Worm (Caenorhabditis elegans) whole organism, early embryonic: ENCODE measurements around the gene ceh-82.

Source experiments
- B0310.2 ChIP-seq: sonication (generic microtip); optimal IDR thresholded peaks from 2 replicates; lab custom pipeline; 2016; ENCODE audit warnings: mild to moderate bottlenecking, missing genetic modification characterization, missing compliant biosample characterization
- F13C5.2 ChIP-seq: sonication (generic microtip); optimal IDR thresholded peaks from 2 replicates; lab custom pipeline; 2017; ENCODE audit warnings: mild to moderate bottlenecking, missing genetic modification characterization, inconsistent platforms, missing compliant biosample characterization
- aly-1 ChIP-seq: sonication (generic microtip); optimal IDR thresholded peaks from 2 replicates; lab custom pipeline; 2016; ENCODE audit warnings: missing genetic modification characterization, missing compliant biosample characterization
- ama-1 ChIP-seq: fragments of 150-350 bp; optimal IDR thresholded peaks from 2 replicates; lab custom pipeline; 2014
- ceh-13 ChIP-seq: fragments of 200-800 bp; sonication (Bioruptor generic); optimal IDR thresholded peaks from 2 replicates; lab custom pipeline; 2018; ENCODE audit warnings: mild to moderate bottlenecking, missing genetic modification characterization, missing compliant biosample characterization
- ceh-36 ChIP-seq: sonication (generic microtip); optimal IDR thresholded peaks from 2 replicates; lab custom pipeline; 2016; ENCODE audit warnings: missing genetic modification characterization, inconsistent platforms, missing compliant biosample characterization
- ets-7 ChIP-seq: sonication (generic microtip); optimal IDR thresholded peaks from 2 replicates; lab custom pipeline; 2016; ENCODE audit warnings: missing genotype, missing genetic modification characterization, missing compliant biosample characterization
- flt-1 ChIP-seq: fragments of 200-800 bp; sonication (Bioruptor generic); IDR thresholded peaks from 2 replicates; pipeline ENCODE4 v1.3.6; 2022; ENCODE audit warnings: missing genetic modification characterization, missing compliant biosample characterization
- hmbx-1 ChIP-seq: sonication (generic microtip); optimal IDR thresholded peaks from 2 replicates; lab custom pipeline; 2016; ENCODE audit warnings: mild to moderate bottlenecking, missing genetic modification characterization, missing compliant biosample characterization
- hmg-4 ChIP-seq: fragments of 200-800 bp; sonication (Bioruptor generic); optimal IDR thresholded peaks from 2 replicates; lab custom pipeline; 2018; ENCODE audit warnings: mild to moderate bottlenecking, missing genetic modification characterization, missing compliant biosample characterization
- hnd-1 ChIP-seq: sonication (generic microtip); optimal IDR thresholded peaks from 2 replicates; lab custom pipeline; 2016; ENCODE audit warnings: missing genetic modification characterization, missing compliant biosample characterization
- pes-1 ChIP-seq: fragments of 200-800 bp; sonication (Bioruptor generic); IDR thresholded peaks from 2 replicates; pipeline ENCODE4 v1.3.6; 2022; ENCODE audit warnings: missing genetic modification reagents, missing genetic modification characterization, missing compliant biosample characterization
- scrt-1 ChIP-seq: fragments of 200-800 bp; sonication (Bioruptor generic); IDR thresholded peaks from 2 replicates; pipeline ENCODE4 v1.3.6; 2022; ENCODE audit warnings: missing genetic modification characterization, missing compliant biosample characterization
- sea-1 ChIP-seq: fragments of 200-800 bp; sonication (Bioruptor generic); conservative IDR thresholded peaks from 2 replicates; pipeline ENCODE4 v1.3.6; 2022; ENCODE audit warnings: missing genetic modification characterization, missing compliant biosample characterization
- tbx-11 ChIP-seq: fragments of 200-800 bp; sonication (Bioruptor generic); IDR thresholded peaks from 2 replicates; pipeline ENCODE4 v1.3.6; 2022; ENCODE audit warnings: missing genetic modification characterization, missing compliant biosample characterization
- tbx-37 ChIP-seq: fragments of 200-800 bp; sonication (Bioruptor generic); conservative IDR thresholded peaks from 2 replicates; pipeline ENCODE4 v1.3.6; 2022; ENCODE audit warnings: missing genetic modification reagents, missing genetic modification characterization, missing compliant biosample characterization
- tra-4 ChIP-seq: sonication (generic microtip); optimal IDR thresholded peaks from 2 replicates; lab custom pipeline; 2017; ENCODE audit warnings: missing genetic modification characterization, missing compliant biosample characterization

Gene ceh-82

DNA sequence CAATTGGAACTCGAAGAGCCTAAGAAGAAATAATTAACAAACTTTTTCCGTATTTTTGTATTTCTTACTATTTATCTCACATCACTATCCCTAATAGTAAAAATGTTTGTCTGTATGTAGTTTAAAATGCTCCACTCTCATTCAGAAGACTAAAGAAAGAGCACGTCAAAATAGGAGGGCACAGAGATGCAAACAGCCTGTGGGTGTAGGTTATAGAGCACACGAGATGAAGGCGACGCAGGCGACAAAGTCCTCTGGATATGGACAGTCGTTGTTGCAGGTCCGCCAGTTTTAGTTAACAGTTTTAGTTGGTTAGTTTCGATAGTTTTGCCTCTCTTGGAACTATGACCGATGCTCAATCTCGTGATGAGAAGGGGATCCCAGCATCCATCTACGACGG lies at the start of gene ceh-82:
TSS of gene ceh-82 (plus strand) at position 301 of the 400 bp plus-strand sequence.
- TF ChIP-seq tbx-11 (GFP tag; lab: Robert Waterston, UW) (no peak), ama-1 (lab: Kevin White, UChicago) (no peak), B0310.2 (tag; lab: Kevin White, UChicago) (no peak), F13C5.2 (tag; lab: Kevin White, UChicago) (no peak), aly-1 (no peak), sea-1 (GFP tag; lab: Robert Waterston, UW) (no peak)

DNA sequence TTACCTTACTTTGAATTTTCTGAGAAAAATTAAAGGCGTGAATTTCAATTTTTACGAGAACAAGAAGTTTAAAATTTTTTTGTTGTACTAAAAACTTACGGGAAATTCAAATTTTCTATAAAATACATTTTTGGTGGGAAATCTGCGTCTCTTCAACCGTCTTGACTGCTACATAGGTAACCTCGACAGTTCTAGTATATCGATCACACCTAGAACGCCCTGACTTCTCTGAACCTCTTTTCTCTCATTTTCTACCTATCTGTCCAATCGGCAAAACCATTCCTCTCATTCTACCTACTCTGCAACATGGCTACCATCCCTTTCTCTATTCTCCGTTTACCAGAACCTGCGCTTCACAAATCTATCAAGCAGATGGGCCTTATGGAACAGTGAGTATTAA lies 48.3 kb upstream of the ceh-82 start, which contains the start of gene fbxb-25:
TSS of gene fbxb-25 (plus strand) at position 301 of the 400 bp plus-strand sequence.
- TF ChIP-seq F13C5.2 (tag; lab: Kevin White, UChicago), result no peak

DNA sequence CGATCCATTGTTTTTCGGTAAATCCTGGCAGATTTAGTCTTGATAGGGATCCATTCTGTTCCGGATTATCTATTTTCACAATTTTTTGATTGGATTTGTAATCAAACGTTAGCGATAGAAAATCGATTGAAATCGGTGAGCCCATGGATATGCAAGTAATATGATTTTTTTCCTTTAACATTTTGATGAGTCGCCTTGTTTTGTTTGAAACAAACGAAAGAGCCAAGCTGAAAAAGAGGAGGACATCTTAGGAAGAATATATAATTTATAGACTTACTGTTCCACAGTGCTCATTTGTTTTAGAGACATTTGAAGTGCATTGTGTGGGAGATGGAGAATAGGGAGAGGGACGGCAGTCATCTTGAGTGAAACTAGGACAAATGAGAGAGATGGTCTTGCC lies 43.2 kb upstream of the ceh-82 start, which contains the start of the genes fbxb-18 and fbxb-19:
TSS of gene fbxb-18 (minus strand) at position 101 of the 400 bp plus-strand sequence.
TSS of gene fbxb-19 (minus strand) at position 369 of the 400 bp plus-strand sequence.
- no peak for TF ChIP-seq hmg-4 (GFP tag; lab: Kevin White, UChicago)
- no peak for TF ChIP-seq sea-1 (GFP tag; lab: Robert Waterston, UW)
- TF ChIP-seq tbx-11 (GFP tag; lab: Robert Waterston, UW), result no peak

DNA sequence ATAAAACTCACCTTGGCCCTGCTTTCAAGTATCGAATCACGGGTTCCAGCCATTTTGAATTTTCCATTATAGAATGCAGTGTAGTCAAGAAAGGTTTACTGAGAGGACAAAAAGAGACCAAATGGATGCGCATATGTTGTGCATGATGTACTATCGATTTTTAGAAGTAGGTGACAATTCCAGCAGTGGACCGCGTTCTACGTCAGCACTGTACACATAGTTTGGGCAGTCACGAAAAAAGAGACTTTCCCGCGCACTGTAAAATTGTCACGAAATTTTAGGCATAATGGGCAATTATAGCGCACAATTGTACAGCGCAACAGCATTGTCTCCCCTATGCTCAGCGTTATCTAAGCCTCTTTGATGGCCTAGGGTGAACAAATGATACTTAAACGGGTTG lies 41.0 kb upstream of the ceh-82 start, which contains the start of gene fbxc-22:
TSS of gene fbxc-22 (minus strand) at position 101 of the 400 bp plus-strand sequence.
- no peak for TF ChIP-seq B0310.2 (tag; lab: Kevin White, UChicago)
- no peak for TF ChIP-seq ceh-13 (GFP tag; lab: Kevin White, UChicago)
- no peak for TF ChIP-seq F13C5.2 (tag; lab: Kevin White, UChicago)
- TF ChIP-seq ama-1 (lab: Kevin White, UChicago), result no peak
- no peak for TF ChIP-seq flt-1 (GFP tag; lab: Robert Waterston, UW)
- TF ChIP-seq hnd-1, result no peak
- no peak for TF ChIP-seq aly-1
- TF ChIP-seq sea-1 (GFP tag; lab: Robert Waterston, UW), result no peak
- no peak for TF ChIP-seq hmbx-1
- no peak for TF ChIP-seq tbx-11 (GFP tag; lab: Robert Waterston, UW)
- no peak for TF ChIP-seq scrt-1 (GFP tag; lab: Robert Waterston, UW)
- no peak for TF ChIP-seq ets-7

DNA sequence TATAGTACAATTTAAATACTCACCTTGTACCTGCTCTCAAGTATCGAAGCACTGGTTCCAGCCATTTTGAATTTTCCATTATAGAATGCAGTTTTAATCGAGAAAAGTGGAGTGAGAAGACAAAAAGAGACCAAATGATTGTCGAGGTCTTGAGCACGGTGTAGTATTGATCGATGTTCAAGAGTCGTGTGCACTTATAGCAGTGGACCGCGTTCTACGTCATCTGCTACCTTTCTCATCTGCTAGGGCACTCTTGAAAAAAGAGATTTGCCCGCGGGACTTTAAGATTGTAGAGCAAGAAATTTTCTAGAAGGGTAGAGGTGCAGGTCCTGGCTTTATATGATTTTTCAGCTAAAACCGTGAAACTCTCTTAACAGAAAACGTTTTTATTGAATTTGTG lies 39.2 kb upstream of the ceh-82 start, which contains the start of gene fbxc-21:
TSS of gene fbxc-21 (minus strand) at position 101 of the 400 bp plus-strand sequence.
- TF ChIP-seq hmbx-1, result no peak
- no peak for TF ChIP-seq ama-1 (lab: Kevin White, UChicago)
- TF ChIP-seq hnd-1, result no peak
- no peak for TF ChIP-seq aly-1
- no peak for TF ChIP-seq tbx-37 (GFP tag; lab: Robert Waterston, UW)

DNA sequence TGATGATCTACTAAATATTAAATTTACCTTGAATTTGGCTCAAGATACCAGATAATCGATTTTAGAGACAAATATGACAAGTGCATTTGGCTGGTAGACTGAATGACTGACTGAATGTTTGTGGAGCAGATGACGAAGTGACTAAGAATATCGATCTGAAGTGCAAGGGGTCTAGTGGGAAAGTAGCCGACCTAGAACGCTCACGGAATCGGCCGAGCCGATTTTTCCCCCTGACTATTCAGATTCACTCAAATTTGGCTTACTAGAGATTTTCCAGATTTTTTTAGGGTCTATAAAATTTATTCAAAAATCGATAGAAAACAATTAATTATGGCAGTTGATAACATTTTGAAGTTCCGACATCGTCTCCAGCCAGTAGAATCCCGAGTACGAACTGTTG lies 37.5 kb upstream of the ceh-82 start, which contains the start of gene fbxc-26:
TSS of gene fbxc-26 (minus strand) at position 101 of the 400 bp plus-strand sequence.
- no peak for TF ChIP-seq tbx-11 (GFP tag; lab: Robert Waterston, UW)
- no peak for TF ChIP-seq tra-4 (tag; lab: Kevin White, UChicago)
- no peak for TF ChIP-seq ets-7

DNA sequence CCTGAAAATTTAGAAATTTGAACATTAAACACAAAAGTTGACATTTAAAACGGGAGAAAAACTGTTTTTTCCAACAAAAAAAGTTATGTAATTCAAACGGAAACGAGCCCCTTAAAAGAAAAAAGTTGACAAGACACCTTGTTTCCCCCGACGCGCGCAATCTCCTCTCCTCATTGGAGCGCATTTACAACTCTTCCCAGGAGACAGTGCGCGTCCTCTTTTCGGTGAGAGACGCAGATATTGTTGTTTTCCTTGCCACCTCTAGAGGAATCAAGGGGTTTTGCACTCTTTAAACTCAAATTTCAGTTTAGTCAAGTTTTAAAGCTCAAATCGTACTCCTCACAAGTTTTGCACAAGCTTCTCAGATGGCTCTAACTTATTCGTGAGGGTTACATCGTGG lies 36.2 kb upstream of the ceh-82 start, which contains the start of gene F58E1.13:
TSS of gene F58E1.13 (minus strand) at position 12 of the 400 bp plus-strand sequence.
- no peak for TF ChIP-seq scrt-1 (GFP tag; lab: Robert Waterston, UW)
- no peak for TF ChIP-seq B0310.2 (tag; lab: Kevin White, UChicago)
- no peak for TF ChIP-seq tbx-37 (GFP tag; lab: Robert Waterston, UW)
- no peak for TF ChIP-seq tbx-11 (GFP tag; lab: Robert Waterston, UW)

DNA sequence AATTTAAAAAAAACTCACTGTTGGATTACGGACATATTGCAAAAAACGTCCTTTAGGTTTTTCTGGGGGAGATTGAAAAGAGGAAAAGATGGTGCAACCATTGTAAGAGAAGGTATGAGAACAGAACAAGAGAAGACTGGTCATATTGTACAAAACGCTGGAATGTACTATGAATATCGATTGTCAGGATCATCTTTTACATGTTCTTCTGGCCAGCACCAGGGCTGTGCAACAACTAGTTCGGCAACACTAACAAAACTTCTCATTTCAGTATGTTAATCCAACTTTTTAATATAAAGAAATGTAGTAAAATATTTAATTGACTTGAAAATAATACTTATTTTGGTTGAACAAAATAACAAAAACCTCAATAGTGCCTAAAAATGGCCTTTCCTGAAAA lies 28.7 kb upstream of the ceh-82 start, which contains the start of gene fbxb-47:
TSS of gene fbxb-47 (minus strand) at position 101 of the 400 bp plus-strand sequence.
- TF ChIP-seq ceh-13 (GFP tag; lab: Kevin White, UChicago), result no peak
- TF ChIP-seq ceh-36 (tag; lab: Kevin White, UChicago), result no peak
- TF ChIP-seq hnd-1, result no peak
- no peak for TF ChIP-seq F13C5.2 (tag; lab: Kevin White, UChicago)
- no peak for TF ChIP-seq pes-1 (GFP tag; lab: Robert Waterston, UW)
- no peak for TF ChIP-seq hmg-4 (GFP tag; lab: Kevin White, UChicago)
- no peak for TF ChIP-seq tbx-11 (GFP tag; lab: Robert Waterston, UW)
- TF ChIP-seq ets-7, result no peak
- no peak for TF ChIP-seq sea-1 (GFP tag; lab: Robert Waterston, UW)
- TF ChIP-seq hmbx-1, result no peak
- no peak for TF ChIP-seq ama-1 (lab: Kevin White, UChicago)
- no peak for TF ChIP-seq B0310.2 (tag; lab: Kevin White, UChicago)
- no peak for TF ChIP-seq tbx-37 (GFP tag; lab: Robert Waterston, UW)
- no peak for TF ChIP-seq scrt-1 (GFP tag; lab: Robert Waterston, UW)
- TF ChIP-seq tra-4 (tag; lab: Kevin White, UChicago), result no peak

DNA sequence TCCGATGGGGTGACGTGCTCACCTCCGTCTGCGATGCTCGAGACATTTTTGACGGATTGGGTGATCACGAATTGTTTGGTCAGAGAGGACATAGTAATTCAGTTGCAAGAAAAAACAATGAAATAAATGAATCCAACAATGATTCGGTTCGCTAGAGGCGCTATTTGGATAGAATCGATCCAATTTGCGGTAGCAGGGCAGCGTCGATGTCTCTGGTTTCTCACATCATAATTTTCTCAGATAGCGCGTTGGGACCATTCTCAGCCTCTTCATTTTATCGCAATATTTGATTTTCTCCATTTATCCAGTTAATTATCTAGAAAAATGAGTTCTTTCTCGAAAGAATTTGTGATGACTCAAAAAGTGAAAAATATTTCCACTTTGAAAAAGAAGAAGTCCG lies 25.6 kb upstream of the ceh-82 start, which contains the start of gene sdz-18:
TSS of gene sdz-18 (minus strand) at position 101 of the 400 bp plus-strand sequence.
- TF ChIP-seq flt-1 (GFP tag; lab: Robert Waterston, UW) (no peak), tra-4 (tag; lab: Kevin White, UChicago) (no peak), ama-1 (lab: Kevin White, UChicago) (no peak), F13C5.2 (tag; lab: Kevin White, UChicago) (no peak), hmbx-1 (no peak), hnd-1 (no peak), scrt-1 (GFP tag; lab: Robert Waterston, UW) (no peak), ceh-36 (tag; lab: Kevin White, UChicago) (no peak), aly-1 (no peak), hmg-4 (GFP tag; lab: Kevin White, UChicago) (no peak), B0310.2 (tag; lab: Kevin White, UChicago) (no peak), pes-1 (GFP tag; lab: Robert Waterston, UW) (no peak), ets-7 (no peak), tbx-11 (GFP tag; lab: Robert Waterston, UW) (no peak), ceh-13 (GFP tag; lab: Kevin White, UChicago) (no peak), tbx-37 (GFP tag; lab: Robert Waterston, UW) (no peak)
